Fruit fly (Drosophila melanogaster): ENCODE results near the gene CG34241.
A peak's percentile ranks its signal among the peaks of the same experiment; 100 is the strongest.

Gene CG34241

dm6 chr3L:12124138-12124583, 3.6 kb upstream of the CG34241 start (continued):
- no peak for TF ChIP-seq CG18262 (tag; optimal IDR thresholded peaks at IDR 0.05)
- no peak for TF ChIP-seq Chrac-16 (GFP tag; optimal IDR thresholded peaks at IDR 0.05)
- 0 out of 2 replicates have a peak, but pooled peaks have one; percentile 8 for TF ChIP-seq Awh (GFP tag; IDR thresholded peaks at IDR 0.05)
- TF ChIP-seq CG2120 (GFP tag; optimal IDR thresholded peaks at IDR 0.05): peak; percentile 3
- TF ChIP-seq seq (GFP tag; IDR thresholded peaks at IDR 0.05): peak; percentile 56; the same call in 1 of the 2 replicates
- TF ChIP-seq Gug (GFP tag; IDR thresholded peaks at IDR 0.05): no peak
- TF ChIP-seq CG15601 (tag; optimal IDR thresholded peaks at IDR 0.05): peak; percentile 6
- TF ChIP-seq CG13424 (tag; optimal IDR thresholded peaks at IDR 0.05): peak; percentile 29
- TF ChIP-seq nerfin-1 (tag; optimal IDR thresholded peaks at IDR 0.05): peak; percentile 58
- no peak for TF ChIP-seq CG12155 (GFP tag; optimal IDR thresholded peaks at IDR 0.05)
- TF ChIP-seq Dref (GFP tag; IDR thresholded peaks at IDR 0.05): peak; percentile 34; the same call in 1 of the 2 replicates
- peak; percentile 89 for TF ChIP-seq YL-1 (GFP tag; optimal IDR thresholded peaks at IDR 0.05)
- TF ChIP-seq ken (GFP tag; IDR thresholded peaks at IDR 0.05): 0 out of 3 replicates have a peak, but pooled peaks have one; percentile 25
- no peak for TF ChIP-seq CG10431 (GFP tag; optimal IDR thresholded peaks at IDR 0.05)
- TF ChIP-seq CG42726 (GFP tag; IDR thresholded peaks at IDR 0.05; ENCODE audit: partially characterized antibody): peak; percentile 38; the same call in 1 of the 2 replicates
- peak; percentile 72 for TF ChIP-seq CG10321 (GFP tag; IDR thresholded peaks at IDR 0.05)
- no peak for TF ChIP-seq Jarid2 (GFP tag; optimal IDR thresholded peaks at IDR 0.05)
- no peak for TF ChIP-seq lov (optimal IDR thresholded peaks at IDR 0.05)
- TF ChIP-seq lov (GFP tag; IDR thresholded peaks at IDR 0.05): peak; percentile 77; the same call in 1 of the 3 replicates
- no peak for TF ChIP-seq CG10654 (GFP tag; optimal IDR thresholded peaks at IDR 0.05)
- TF ChIP-seq CG5245 (GFP tag; optimal IDR thresholded peaks at IDR 0.05): no peak
- TF ChIP-seq Ets97D (GFP tag; optimal IDR thresholded peaks at IDR 0.05): no peak
- no peak for TF ChIP-seq CG10462 (GFP tag; optimal IDR thresholded peaks at IDR 0.05)
- peak; percentile 53; the same call in 1 of the 2 replicates for TF ChIP-seq E2f1 (GFP tag; IDR thresholded peaks at IDR 0.05)
- peak; percentile 40; the same call in 1 of the 2 replicates for TF ChIP-seq chm (GFP tag; IDR thresholded peaks at IDR 0.05)
- TF ChIP-seq row (GFP tag; IDR thresholded peaks at IDR 0.05): peak; percentile 11; the same call in 1 of the 3 replicates
- TF ChIP-seq pum (GFP tag; optimal IDR thresholded peaks at IDR 0.05): no peak
- no peak for TF ChIP-seq crc (GFP tag; optimal IDR thresholded peaks at IDR 0.05)
- TF ChIP-seq ATbp (GFP tag; optimal IDR thresholded peaks at IDR 0.05): no peak
- peak; percentile 27 for TF ChIP-seq CG12299 (tag; optimal IDR thresholded peaks at IDR 0.05)
- TF ChIP-seq CG8281 (tag; optimal IDR thresholded peaks at IDR 0.05): no peak
- TF ChIP-seq sr (GFP tag; IDR thresholded peaks at IDR 0.05): peak; percentile 92; the same call in 2 of the 3 replicates
- TF ChIP-seq CG14667 (GFP tag; IDR thresholded peaks at IDR 0.05): no peak
- peak; percentile 77 for TF ChIP-seq CG8924 (tag; optimal IDR thresholded peaks at IDR 0.05)
- TF ChIP-seq run (tag; optimal IDR thresholded peaks at IDR 0.05): peak; percentile 13
- peak; percentile 4 for TF ChIP-seq CG4328 (GFP tag; optimal IDR thresholded peaks at IDR 0.05)
- no peak for TF ChIP-seq CG31224 (GFP tag; IDR thresholded peaks at IDR 0.05)
- TF ChIP-seq org-1 (GFP tag; optimal IDR thresholded peaks at IDR 0.05): no peak
- peak; percentile 80; the same call in 2 of the 3 replicates for TF ChIP-seq CG2199 (GFP tag; IDR thresholded peaks at IDR 0.05)
- TF ChIP-seq CG4360 (GFP tag; IDR thresholded peaks at IDR 0.05): no peak
- 0 out of 2 replicates have a peak, but pooled peaks have one; percentile 10 for TF ChIP-seq CG32772 (GFP tag; IDR thresholded peaks at IDR 0.05)
- no peak for TF ChIP-seq Usf (GFP tag; optimal IDR thresholded peaks at IDR 0.05)
- TF ChIP-seq tna (GFP tag; IDR thresholded peaks at IDR 0.05; ENCODE audit: partially characterized antibody): peak; percentile 16; the same call in 1 of the 2 replicates
- TF ChIP-seq CG12769 (tag; optimal IDR thresholded peaks at IDR 0.05): peak; percentile 85
- TF ChIP-seq slbo (GFP tag; IDR thresholded peaks at IDR 0.05): peak; percentile 18; the same call in 1 of the 2 replicates
- peak; percentile 74 for TF ChIP-seq kni (GFP tag; optimal IDR thresholded peaks at IDR 0.05)
- no peak for TF ChIP-seq Doc3 (GFP tag; IDR thresholded peaks at IDR 0.05; ENCODE audit: partially characterized antibody)
- TF ChIP-seq CG11695 (GFP tag; IDR thresholded peaks at IDR 0.05): no peak
- TF ChIP-seq twi (tag; optimal IDR thresholded peaks at IDR 0.05): peak; percentile 71
- no peak for TF ChIP-seq fu2 (GFP tag; optimal IDR thresholded peaks at IDR 0.05)
- TF ChIP-seq CG15479 (GFP tag; optimal IDR thresholded peaks at IDR 0.05): peak; percentile 71
